ENCODE assay signal across 6 worm cellular contexts in the genomic region with DNA sequence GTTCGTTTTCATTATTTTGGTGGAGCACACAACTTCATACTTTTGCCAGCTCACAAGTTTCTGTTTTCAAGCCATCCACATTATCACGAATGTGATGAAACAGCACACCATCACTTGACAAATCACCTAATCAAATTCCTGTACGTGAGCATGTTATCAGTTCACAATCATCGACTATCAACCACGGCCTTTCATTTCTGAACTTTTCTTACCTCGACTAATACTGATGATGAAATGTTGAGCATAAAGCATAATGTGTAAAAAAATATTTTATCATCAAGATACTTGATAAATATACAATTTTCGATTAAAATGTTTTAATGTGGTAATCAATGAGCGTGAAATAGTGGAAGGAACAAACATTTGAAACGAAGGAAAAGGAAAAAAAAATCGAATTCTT.
A peak's percentile ranks its signal among the peaks of the same experiment; 100 is the strongest.
TF ChIP-seq lines count a peak whose summit lies in the region.

No protein-coding gene starts in this region.

TF ChIP-seq in whole organism, L1 larva, 84 proteins besides CTCF, POLR2A, EP300 and RAD21 (continues in another document):
- TF ChIP-seq nhr-20 (tag; optimal IDR thresholded peaks at IDR 0.05; lab: Kevin White, UChicago) (peak; percentile 56), nhr-71 (tag; optimal IDR thresholded peaks at IDR 0.05; lab: Kevin White, UChicago) (peak; percentile 56), nhr-90 (tag; optimal IDR thresholded peaks at IDR 0.05; lab: Kevin White, UChicago; ENCODE audit: poor library complexity) (peak; percentile 53), nhr-19 (GFP tag; conservative IDR thresholded peaks at IDR 0.05; lab: Robert Waterston, UW) (peak; percentile 5; the same call in 1 of the 2 replicates), jun-1 (tag; optimal IDR thresholded peaks at IDR 0.05; lab: Kevin White, UChicago) (peak; percentile 33), ztf-4 (tag; optimal IDR thresholded peaks at IDR 0.05; lab: Kevin White, UChicago) (no peak), lin-15B (tag; optimal IDR thresholded peaks at IDR 0.05; lab: Kevin White, UChicago) (no peak), lsy-2 (tag; optimal IDR thresholded peaks at IDR 0.05; lab: Kevin White, UChicago) (peak in 1 of 2 experiments; percentile 21), ztf-11 (tag; optimal IDR thresholded peaks at IDR 0.05; lab: Kevin White, UChicago) (no peak), elt-2 (tag; optimal IDR thresholded peaks at IDR 0.05; lab: Kevin White, UChicago) (peak; percentile 99), sup-37 (GFP tag; optimal IDR thresholded peaks at IDR 0.05; lab: Kevin White, UChicago) (no peak), tbx-2 (tag; optimal IDR thresholded peaks at IDR 0.05; lab: Kevin White, UChicago) (no peak), ceh-88 (GFP tag; IDR thresholded peaks at IDR 0.05; lab: Robert Waterston, UW) (0 out of 2 replicates have a peak, but pooled peaks have one; percentile 22)

TF ChIP-seq in whole organism, L2 larva, 48 proteins besides CTCF, POLR2A, EP300 and RAD21 (continues in another document):
- TF ChIP-seq nhr-23 (tag; optimal IDR thresholded peaks at IDR 0.05; lab: Kevin White, UChicago) (no peak), mab-5 (tag; optimal IDR thresholded peaks at IDR 0.05; lab: Kevin White, UChicago) (no peak), nhr-11 (tag; optimal IDR thresholded peaks at IDR 0.05; lab: Kevin White, UChicago) (no peak), gmeb-1 (tag; optimal IDR thresholded peaks at IDR 0.05; lab: Kevin White, UChicago) (peak; percentile 42), zag-1 (tag; optimal IDR thresholded peaks at IDR 0.05; lab: Kevin White, UChicago) (no peak), C34F6.9 (tag; optimal IDR thresholded peaks at IDR 0.05; lab: Kevin White, UChicago) (no peak), F13H6.1 (tag; optimal IDR thresholded peaks at IDR 0.05; lab: Kevin White, UChicago) (peak; percentile 39), unc-62 (GFP tag; optimal IDR thresholded peaks at IDR 0.05; lab: Kevin White, UChicago) (no peak), elt-3 (tag; optimal IDR thresholded peaks at IDR 0.05; lab: Kevin White, UChicago) (no peak), ama-1 (optimal IDR thresholded peaks at IDR 0.05; lab: Kevin White, UChicago) (no peak), nhr-129 (tag; optimal IDR thresholded peaks at IDR 0.05; lab: Kevin White, UChicago) (peak; percentile 69), aly-2 (tag; optimal IDR thresholded peaks at IDR 0.05; lab: Kevin White, UChicago) (no peak), peb-1 (tag; optimal IDR thresholded peaks at IDR 0.05; lab: Kevin White, UChicago) (no peak), ztf-4 (tag; optimal IDR thresholded peaks at IDR 0.05; lab: Kevin White, UChicago) (no peak), lin-13 (GFP tag; optimal IDR thresholded peaks at IDR 0.05; lab: Kevin White, UChicago) (no peak), ceh-82 (tag; optimal IDR thresholded peaks at IDR 0.05; lab: Kevin White, UChicago) (no peak)

TF ChIP-seq in whole organism, L3 larva, 47 proteins besides CTCF, POLR2A, EP300 and RAD21 (continues in another document):
- no peak for TF ChIP-seq lsy-12 (tag; optimal IDR thresholded peaks at IDR 0.05; lab: Kevin White, UChicago)
- TF ChIP-seq ama-1 (optimal IDR thresholded peaks at IDR 0.05; lab: Kevin White, UChicago), result peak; percentile 55
- peak; percentile 56 for TF ChIP-seq ceh-28 (tag; optimal IDR thresholded peaks at IDR 0.05; lab: Kevin White, UChicago)
- no peak for TF ChIP-seq ceh-9 (tag; optimal IDR thresholded peaks at IDR 0.05; lab: Kevin White, UChicago)
- TF ChIP-seq fkh-2 (tag; optimal IDR thresholded peaks at IDR 0.05; lab: Kevin White, UChicago), result no peak
- TF ChIP-seq unc-62 (GFP tag; optimal IDR thresholded peaks at IDR 0.05; lab: Kevin White, UChicago), result no peak
- no peak for TF ChIP-seq lin-15B (tag; optimal IDR thresholded peaks at IDR 0.05; lab: Kevin White, UChicago)
- TF ChIP-seq eor-1 (tag; optimal IDR thresholded peaks at IDR 0.05; lab: Kevin White, UChicago), result no peak
- TF ChIP-seq fos-1 (tag; optimal IDR thresholded peaks at IDR 0.05; lab: Kevin White, UChicago), result no peak
- TF ChIP-seq nhr-43 (tag; optimal IDR thresholded peaks at IDR 0.05; lab: Kevin White, UChicago; ENCODE audit: poor library complexity, severe bottlenecking), result no peak
- TF ChIP-seq hmg-11 (tag; optimal IDR thresholded peaks at IDR 0.05; lab: Kevin White, UChicago), result no peak
- no peak for TF ChIP-seq nhr-28 (tag; optimal IDR thresholded peaks at IDR 0.05; lab: Kevin White, UChicago)
- TF ChIP-seq ztf-4 (tag; optimal IDR thresholded peaks at IDR 0.05; lab: Kevin White, UChicago), result no peak
- no peak for TF ChIP-seq nfya-1 (tag; optimal IDR thresholded peaks at IDR 0.05; lab: Kevin White, UChicago; ENCODE audit: insufficient read depth)
- TF ChIP-seq ztf-11 (tag; optimal IDR thresholded peaks at IDR 0.05; lab: Kevin White, UChicago), result no peak
- no peak for TF ChIP-seq elt-1 (tag; optimal IDR thresholded peaks at IDR 0.05; lab: Kevin White, UChicago)

TF ChIP-seq in whole organism, L4 larva, 104 proteins besides CTCF, POLR2A, EP300 and RAD21 (continues in another document):
- TF ChIP-seq lsy-2 (tag; optimal IDR thresholded peaks at IDR 0.05; lab: Kevin White, UChicago) (peak in 1 of 2 experiments; percentile 45), ztf-7 (tag; optimal IDR thresholded peaks at IDR 0.05; lab: Kevin White, UChicago) (peak; percentile 76), nhr-41 (GFP tag; IDR thresholded peaks at IDR 0.05; lab: Robert Waterston, UW) (peak; percentile 47; the same call in 1 of the 2 replicates), nhr-6 (tag; optimal IDR thresholded peaks at IDR 0.05; lab: Kevin White, UChicago) (peak; percentile 67), ctbp-1 (GFP tag; IDR thresholded peaks at IDR 0.05; lab: Robert Waterston, UW) (no peak), lin-1 (GFP tag; IDR thresholded peaks at IDR 0.05; lab: Robert Waterston, UW) (peak; percentile 79; the same call in 1 of the 2 replicates), mes-2 (tag; optimal IDR thresholded peaks at IDR 0.05; lab: Kevin White, UChicago; ENCODE audit: poor library complexity, severe bottlenecking) (peak; percentile 7), ceh-28 (tag; optimal IDR thresholded peaks at IDR 0.05; lab: Kevin White, UChicago) (no peak), aha-1 (tag; lab: Kevin White, UChicago) (peak; percentile 90), hlh-11 (tag; optimal IDR thresholded peaks at IDR 0.05; lab: Kevin White, UChicago) (peak; percentile 89), hlh-30 (tag; optimal IDR thresholded peaks at IDR 0.05; lab: Kevin White, UChicago; ENCODE audit: insufficient read depth) (peak; percentile 61), pqm-1 (tag; optimal IDR thresholded peaks at IDR 0.05; lab: Kevin White, UChicago) (peak; percentile 98), pha-4 (GFP tag; IDR thresholded peaks at IDR 0.05; lab: Robert Waterston, UW) (peak; percentile 55), pha-4 (tag; optimal IDR thresholded peaks at IDR 0.05; lab: Kevin White, UChicago) (no peak), T20F7.1 (GFP tag; optimal IDR thresholded peaks at IDR 0.05; lab: Kevin White, UChicago) (peak; percentile 60)

TF ChIP-seq in whole organism, late embryonic, 69 proteins besides CTCF, POLR2A, EP300 and RAD21:
- TF ChIP-seq pag-3 (tag; optimal IDR thresholded peaks at IDR 0.05; lab: Kevin White, UChicago; ENCODE audit: borderline replicate concordance) (no peak), elt-2 (tag; optimal IDR thresholded peaks at IDR 0.05; lab: Kevin White, UChicago) (peak; percentile 84)

TF ChIP-seq in whole organism, young adult, 124 proteins besides CTCF, POLR2A, EP300 and RAD21 (continues in another document):
- TF ChIP-seq unc-62 (GFP tag; optimal IDR thresholded peaks at IDR 0.05; lab: Kevin White, UChicago) (peak; percentile 20), madf-6 (GFP tag; IDR thresholded peaks at IDR 0.05; lab: Robert Waterston, UW) (no peak), cebp-2 (GFP tag; IDR thresholded peaks at IDR 0.05; lab: Robert Waterston, UW) (no peak), lir-1 (GFP tag; conservative IDR thresholded peaks at IDR 0.05; lab: Robert Waterston, UW) (no peak), ets-4 (GFP tag; optimal IDR thresholded peaks at IDR 0.05; lab: Kevin White, UChicago) (peak; percentile 36), lin-35 (GFP tag; optimal IDR thresholded peaks at IDR 0.05; lab: Kevin White, UChicago) (no peak), F49E8.2 (tag; optimal IDR thresholded peaks at IDR 0.05; lab: Kevin White, UChicago; ENCODE audit: insufficient read depth) (no peak), ztf-25 (GFP tag; IDR thresholded peaks at IDR 0.05; lab: Robert Waterston, UW) (no peak), rpc-1 (optimal IDR thresholded peaks at IDR 0.05; lab: Kevin White, UChicago) (no peak), rpc-1 (tag; optimal IDR thresholded peaks at IDR 0.05; lab: Kevin White, UChicago) (no peak), Y53F4B.3 (GFP tag; IDR thresholded peaks at IDR 0.05; lab: Robert Waterston, UW) (no peak), B0035.1 (tag; optimal IDR thresholded peaks at IDR 0.05; lab: Kevin White, UChicago) (no peak), madf-3 (GFP tag; IDR thresholded peaks at IDR 0.05; lab: Robert Waterston, UW) (no peak), tbp1 (GFP tag; optimal IDR thresholded peaks at IDR 0.05; lab: Kevin White, UChicago) (no peak), pbrm-1 (GFP tag; IDR thresholded peaks at IDR 0.05; lab: Robert Waterston, UW) (no peak), aptf-3 (GFP tag; IDR thresholded peaks at IDR 0.05; lab: Robert Waterston, UW) (no peak), ceh-100 (GFP tag; IDR thresholded peaks at IDR 0.05; lab: Robert Waterston, UW) (no peak), ztf-28 (GFP tag; IDR thresholded peaks at IDR 0.05; lab: Robert Waterston, UW) (no peak), mel-28 (tag; optimal IDR thresholded peaks at IDR 0.05; lab: Kevin White, UChicago; ENCODE audit: borderline replicate concordance) (no peak), F55B11.4 (tag; optimal IDR thresholded peaks at IDR 0.05; lab: Kevin White, UChicago; ENCODE audit: borderline replicate concordance, insufficient read depth) (no peak), C17E4.6 (GFP tag; IDR thresholded peaks at IDR 0.05; lab: Robert Waterston, UW) (no peak), F39B2.1 (GFP tag; IDR thresholded peaks at IDR 0.05; lab: Robert Waterston, UW) (no peak), sptf-2 (GFP tag; optimal IDR thresholded peaks at IDR 0.05; lab: Kevin White, UChicago) (no peak), attf-6 (GFP tag; IDR thresholded peaks at IDR 0.05; lab: Robert Waterston, UW) (no peak), Y53G8AR.9 (GFP tag; conservative IDR thresholded peaks at IDR 0.05; lab: Robert Waterston, UW) (0 out of 2 replicates have a peak, but pooled peaks have one; percentile 48), F37B4.10 (GFP tag; IDR thresholded peaks at IDR 0.05; lab: Robert Waterston, UW) (no peak), lsy-27 (tag; optimal IDR thresholded peaks at IDR 0.05; lab: Kevin White, UChicago; ENCODE audit: borderline replicate concordance, insufficient read depth) (no peak), egrh-3 (GFP tag; IDR thresholded peaks at IDR 0.05; lab: Robert Waterston, UW) (no peak), F10E7.11 (tag; optimal IDR thresholded peaks at IDR 0.05; lab: Kevin White, UChicago) (no peak), F23B12.7 (tag; optimal IDR thresholded peaks at IDR 0.05; lab: Kevin White, UChicago; ENCODE audit: insufficient read depth) (no peak), K11D2.4 (GFP tag; IDR thresholded peaks at IDR 0.05; lab: Robert Waterston, UW) (no peak; the same call in 1 of the 2 replicates), die-1 (tag; optimal IDR thresholded peaks at IDR 0.05; lab: Kevin White, UChicago) (no peak)
